Worm (Caenorhabditis elegans): ENCODE measurements around the gene K03B4.1.

K03B4.1 gene

DNA sequence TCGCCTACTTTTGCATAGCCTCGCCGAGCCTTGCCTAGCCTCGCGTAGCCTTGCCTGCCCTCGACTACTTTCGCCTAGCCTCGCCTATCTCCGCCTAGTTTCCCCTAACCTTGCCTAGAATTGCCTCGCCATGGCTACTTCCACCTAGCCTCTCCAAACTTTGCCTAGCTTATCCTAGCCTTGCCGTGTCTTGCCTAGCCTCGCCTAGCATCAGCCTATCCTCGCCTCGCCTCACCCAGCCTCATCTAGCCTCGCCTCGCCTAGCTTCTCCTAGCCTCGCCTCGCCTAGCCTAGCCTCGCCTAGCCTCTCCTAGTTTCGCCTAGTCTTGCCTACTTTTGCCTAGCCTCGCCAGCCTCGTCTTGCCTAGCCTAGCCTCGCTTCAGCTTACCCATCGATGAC is 22.1 kb upstream of the K03B4.1 start:
- no peak for TF ChIP-seq lsl-1 (GFP tag; optimal IDR thresholded peaks at IDR 0.05)
- TF ChIP-seq K11D2.4 (GFP tag; IDR thresholded peaks at IDR 0.05) = 0 out of 2 replicates have a peak, but pooled peaks have one; percentile 27
- no peak for TF ChIP-seq tbx-9 (tag; optimal IDR thresholded peaks at IDR 0.05; ENCODE audit: borderline replicate concordance)
- no peak for TF ChIP-seq C17E4.6 (GFP tag; IDR thresholded peaks at IDR 0.05)
- TF ChIP-seq egrh-3 (GFP tag; IDR thresholded peaks at IDR 0.05) = peak; percentile 29; the same call in 1 of the 2 replicates

DNA sequence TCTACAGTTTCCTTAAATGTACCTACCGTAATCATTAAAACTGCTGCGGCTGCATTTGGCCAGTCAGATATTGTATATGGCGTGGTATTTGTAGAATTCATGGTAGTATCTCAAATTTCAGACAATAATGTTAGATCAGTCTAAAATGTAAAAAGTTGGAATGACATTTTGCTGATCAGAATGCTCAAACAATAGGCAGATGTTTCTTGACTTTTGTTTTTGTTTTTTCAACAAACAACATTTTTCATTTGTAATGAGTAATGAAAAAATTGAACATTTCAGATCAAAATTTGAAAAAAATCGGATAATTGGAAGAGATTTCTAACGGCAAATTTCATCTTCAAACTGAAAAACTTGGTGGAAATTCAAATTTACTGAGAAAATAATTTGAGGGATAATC is 20.5 kb upstream of the K03B4.1 start, which contains the start of gene srx-77:
Gene srx-77 (minus strand): TSS at position 101 of the 400 bp plus-strand sequence.
- TF ChIP-seq cebp-1 (GFP tag; IDR thresholded peaks at IDR 0.05) = no peak
- no peak for TF ChIP-seq cebp-1 (tag; optimal IDR thresholded peaks at IDR 0.05)
- no peak for TF ChIP-seq rec-8 (tag; optimal IDR thresholded peaks at IDR 0.05)
- no peak for TF ChIP-seq hmg-1.2 (GFP tag; IDR thresholded peaks at IDR 0.05)
- no peak for TF ChIP-seq zim-3 (tag; optimal IDR thresholded peaks at IDR 0.05)
- no peak for TF ChIP-seq pha-4 (tag; optimal IDR thresholded peaks at IDR 0.05)
- no peak for TF ChIP-seq ztf-22 (GFP tag; optimal IDR thresholded peaks at IDR 0.05)
- no peak for TF ChIP-seq him-1 (tag; optimal IDR thresholded peaks at IDR 0.05)
- TF ChIP-seq F10E7.11 (tag; optimal IDR thresholded peaks at IDR 0.05) = no peak
- TF ChIP-seq egl-18 (GFP tag; IDR thresholded peaks at IDR 0.05) = no peak
- TF ChIP-seq K12H6.12 (tag; optimal IDR thresholded peaks at IDR 0.05) = no peak
- TF ChIP-seq T07F8.4 (tag; optimal IDR thresholded peaks at IDR 0.05) = no peak
- TF ChIP-seq attf-5 (GFP tag; optimal IDR thresholded peaks at IDR 0.05) = no peak

DNA sequence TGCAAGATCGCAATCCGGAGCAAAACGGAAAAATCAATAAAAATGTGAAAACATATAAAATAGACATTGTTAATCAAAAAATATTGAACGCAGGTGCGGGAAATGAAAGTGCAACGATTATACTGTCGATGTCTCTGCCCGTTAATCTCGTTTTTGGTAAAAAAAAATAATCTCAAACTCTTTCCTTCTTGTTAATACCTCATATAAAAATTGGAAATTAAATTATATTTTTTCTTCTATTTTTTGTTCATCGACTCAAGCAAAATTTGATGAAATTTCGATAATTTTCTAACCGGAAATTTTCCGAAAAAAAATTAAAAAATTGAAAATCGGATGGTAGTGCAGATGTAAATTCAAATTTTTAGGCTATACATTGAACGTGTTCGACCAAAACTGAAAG is 16.6 kb upstream of the K03B4.1 start, which contains the start of gene K03B4.9:
Gene K03B4.9 (minus strand): TSS at position 101 of the 400 bp plus-strand sequence.
- TF ChIP-seq Y79H2A.3 (GFP tag; conservative IDR thresholded peaks at IDR 0.05) (no peak), aptf-2 (GFP tag; conservative IDR thresholded peaks at IDR 0.05) (no peak), ama-1 (optimal IDR thresholded peaks at IDR 0.05) (no peak), ama-1 (GFP tag; optimal IDR thresholded peaks at IDR 0.05) (no peak), unc-130 (GFP tag; optimal IDR thresholded peaks at IDR 0.05) (no peak), F57C9.4 (tag; optimal IDR thresholded peaks at IDR 0.05) (no peak), madf-8 (GFP tag; conservative IDR thresholded peaks at IDR 0.05) (no peak), akir-1 (GFP tag; optimal IDR thresholded peaks at IDR 0.05) (no peak), atf-7 (tag; optimal IDR thresholded peaks at IDR 0.05) (no peak), sea-2 (GFP tag; IDR thresholded peaks at IDR 0.05) (no peak), snpc-1.1 (tag; optimal IDR thresholded peaks at IDR 0.05; ENCODE audit: insufficient read depth) (no peak), lir-1 (GFP tag; conservative IDR thresholded peaks at IDR 0.05) (no peak), F22D6.2 (tag; optimal IDR thresholded peaks at IDR 0.05) (no peak), ets-4 (GFP tag; optimal IDR thresholded peaks at IDR 0.05) (no peak), nhr-80 (tag; optimal IDR thresholded peaks at IDR 0.05) (no peak)

DNA sequence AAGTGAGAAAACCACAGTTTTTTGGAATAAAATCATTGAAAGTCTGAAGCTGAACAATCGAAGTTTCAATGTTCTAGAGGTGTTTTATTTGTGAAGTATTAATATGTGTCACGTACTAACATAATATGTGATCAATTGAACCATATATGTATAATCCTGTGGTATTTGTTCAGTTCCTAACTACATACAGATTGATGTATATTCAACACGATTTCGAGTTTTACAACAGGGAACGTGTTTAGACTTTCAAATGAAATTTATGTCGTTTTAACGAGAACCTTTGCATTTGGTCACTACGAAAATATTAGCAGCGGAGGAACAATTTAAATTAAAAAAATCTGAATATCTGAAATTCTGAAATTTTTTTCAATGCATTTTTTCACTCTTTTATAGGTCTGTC is 14.6 kb upstream of the K03B4.1 start, which contains the start of gene K03B4.8:
Gene K03B4.8 (minus strand): TSS at position 101 of the 400 bp plus-strand sequence.
- TF ChIP-seq attf-5 (GFP tag; optimal IDR thresholded peaks at IDR 0.05) (no peak), egl-44 (GFP tag; IDR thresholded peaks at IDR 0.05) (no peak), ceh-100 (GFP tag; IDR thresholded peaks at IDR 0.05) (no peak), pha-4 (tag; optimal IDR thresholded peaks at IDR 0.05) (no peak), tbp1 (GFP tag; optimal IDR thresholded peaks at IDR 0.05) (no peak), rcor-1 (GFP tag; IDR thresholded peaks at IDR 0.05) (no peak), lin-35 (GFP tag; optimal IDR thresholded peaks at IDR 0.05) (no peak), D2030.7 (GFP tag; IDR thresholded peaks at IDR 0.05) (no peak), sea-2 (GFP tag; IDR thresholded peaks at IDR 0.05) (no peak), aptf-3 (GFP tag; IDR thresholded peaks at IDR 0.05) (no peak), ceh-27 (GFP tag; optimal IDR thresholded peaks at IDR 0.05) (no peak), ceh-91 (GFP tag; IDR thresholded peaks at IDR 0.05) (no peak), ceh-58 (GFP tag; IDR thresholded peaks at IDR 0.05) (no peak), lsl-1 (GFP tag; optimal IDR thresholded peaks at IDR 0.05) (no peak), unc-130 (GFP tag; optimal IDR thresholded peaks at IDR 0.05) (no peak), F33H1.4 (GFP tag; IDR thresholded peaks at IDR 0.05) (no peak), zfh-2 (GFP tag; conservative IDR thresholded peaks at IDR 0.05) (no peak), aptf-2 (GFP tag; conservative IDR thresholded peaks at IDR 0.05) (no peak), bed-1 (GFP tag; IDR thresholded peaks at IDR 0.05) (no peak)
